Worm (Caenorhabditis elegans) whole organism, L1 larva: ENCODE measurements around the gene nhr-91.
A peak's percentile ranks its signal among the peaks of the same experiment; 100 is the strongest.

Experiments
- F16B12.6 ChIP-seq: fragments of 150-350 bp; optimal IDR thresholded peaks from 2 replicates; lab custom pipeline; 2014; ENCODE audit warnings: missing biosample characterization, missing genetic modification characterization
- Y116A8C.19 ChIP-seq: sonication (generic microtip); optimal IDR thresholded peaks from 2 replicates; lab custom pipeline; 2016; ENCODE audit warnings: missing compliant biosample characterization, missing genetic modification characterization, borderline replicate concordance
- blmp-1 ChIP-seq: fragments of 150-350 bp; optimal IDR thresholded peaks from 2 replicates; lab custom pipeline; 2014; ENCODE audit warnings: missing biosample characterization, missing genetic modification characterization
- ets-5 ChIP-seq: fragments of 200-800 bp; sonication (Bioruptor generic); IDR thresholded peaks from 2 replicates; pipeline ENCODE4 v1.3.6; 2022; ENCODE audit warnings: missing genetic modification characterization, missing compliant biosample characterization
- jun-1 ChIP-seq: fragments of 150-350 bp; optimal IDR thresholded peaks from 2 replicates; lab custom pipeline; 2014; ENCODE audit warnings: missing biosample characterization, missing genetic modification reagents, missing genetic modification characterization
- lir-3 ChIP-seq: sonication (generic microtip); optimal IDR thresholded peaks from 2 replicates; lab custom pipeline; 2016; ENCODE audit warnings: mild to moderate bottlenecking, missing genetic modification characterization, moderate library complexity, missing compliant biosample characterization; ENCODE audit not compliant: poor library complexity
- mdl-1 ChIP-seq, 2 experiments: fragments of 150-350 bp; optimal IDR thresholded peaks; 2 replicates each; lab custom pipeline; 2014 to 2017; ENCODE audit warnings: missing biosample characterization in 2 of 2, missing genetic modification characterization in 2 of 2, inconsistent platforms in 1 of 2
- nhr-11 ChIP-seq: fragments of 150-350 bp; optimal IDR thresholded peaks from 2 replicates; lab custom pipeline; 2014; ENCODE audit warnings: missing biosample characterization, missing genetic modification characterization
- nhr-28 ChIP-seq: fragments of 150-350 bp; optimal IDR thresholded peaks from 2 replicates; lab custom pipeline; 2014; ENCODE audit warnings: missing biosample characterization, missing genetic modification characterization
- skn-1 ChIP-seq: fragments of 150-350 bp; optimal IDR thresholded peaks from 2 replicates; lab custom pipeline; 2014; ENCODE audit warnings: missing biosample characterization, missing genetic modification characterization
- snpc-4 ChIP-seq: fragments of 150-350 bp; optimal IDR thresholded peaks from 2 replicates; lab custom pipeline; 2014; ENCODE audit warnings: missing biosample characterization, missing genetic modification characterization
- tbx-2 ChIP-seq: sonication (generic microtip); optimal IDR thresholded peaks from 2 replicates; lab custom pipeline; 2016; ENCODE audit warnings: missing genetic modification characterization, missing compliant biosample characterization

DNA sequence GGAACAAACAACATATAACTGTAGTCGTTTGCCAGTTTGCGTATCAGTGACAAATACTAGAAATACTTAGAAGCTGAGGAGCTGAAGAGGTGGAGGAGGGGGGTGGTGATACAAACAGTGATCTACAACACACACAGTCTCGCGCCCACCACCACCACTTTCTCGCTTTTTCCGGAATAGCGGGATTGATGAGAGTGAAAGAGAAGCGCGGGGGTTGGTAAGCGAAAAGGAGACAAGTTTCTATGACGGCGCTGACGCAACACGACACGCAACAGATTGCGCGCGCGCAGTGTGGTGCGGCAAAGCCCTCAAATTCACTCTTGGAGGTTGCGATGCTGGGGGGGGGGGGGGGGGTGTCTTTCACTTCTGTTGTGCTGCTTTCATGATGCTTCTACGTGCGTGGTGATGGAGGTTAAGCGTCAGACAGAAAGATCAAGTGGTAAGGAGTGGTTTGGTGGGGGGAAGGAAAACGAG, 31.4 kb upstream of the nhr-91 start, which contains the start of gene kin-20:
- TF ChIP-seq F16B12.6 (tag; lab: Kevin White, UChicago) (no peak), skn-1 (tag; lab: Kevin White, UChicago) (no peak), nhr-11 (no peak), ets-5 (GFP tag; lab: Robert Waterston, UW) (no peak), mdl-1 (tag; optimal IDR thresholded peaks at IDR 0.05; lab: Kevin White, UChicago) (no peak), blmp-1 (tag; lab: Kevin White, UChicago) (peak; percentile 91), snpc-4 (no peak), tbx-2 (tag; lab: Kevin White, UChicago) (no peak), Y116A8C.19 (tag; lab: Kevin White, UChicago) (no peak), nhr-28 (no peak), jun-1 (tag; lab: Kevin White, UChicago) (no peak), lir-3 (tag; lab: Kevin White, UChicago) (no peak)
